Worm (Caenorhabditis elegans): Measurements from ENCODE around the gene idpc-1.
A peak's percentile ranks its signal among the peaks of the same experiment; 100 is the strongest.

Gene idpc-1

DNA sequence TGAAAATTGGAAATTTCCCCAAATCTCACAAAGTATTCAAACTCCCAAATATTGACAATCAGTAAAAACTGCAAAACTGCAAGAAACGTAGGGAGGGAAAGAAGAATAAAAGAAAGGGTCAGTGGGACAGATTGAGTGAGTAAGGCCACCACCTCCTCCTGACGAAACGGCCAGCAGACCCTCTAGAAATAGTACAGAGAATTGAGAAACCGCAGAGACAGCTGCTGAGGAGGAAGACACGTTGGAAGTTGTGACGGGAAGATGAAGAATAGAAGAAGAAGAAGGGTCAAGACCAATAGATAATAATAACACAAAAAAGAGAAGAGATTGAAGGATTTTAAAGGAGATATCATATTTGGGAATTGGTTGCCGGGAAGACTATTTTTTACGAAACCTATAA, 46.5 kb upstream of the idpc-1 start (continued):
- TF ChIP-seq daf-8 (GFP tag; IDR thresholded peaks at IDR 0.05): no peak
- no peak for TF ChIP-seq arid-1 (GFP tag; conservative IDR thresholded peaks at IDR 0.05)
- peak; percentile 28 for TF ChIP-seq mep-1 (tag; optimal IDR thresholded peaks at IDR 0.05)
- TF ChIP-seq dpl-1 (GFP tag; optimal IDR thresholded peaks at IDR 0.05): no peak
- no peak for TF ChIP-seq rbr-2 (tag; optimal IDR thresholded peaks at IDR 0.05)
- no peak for TF ChIP-seq nhr-111 (GFP tag; optimal IDR thresholded peaks at IDR 0.05)
- peak in 1 of 2 experiments; percentile 23 for TF ChIP-seq lsy-2 (tag; optimal IDR thresholded peaks at IDR 0.05)
- no peak for TF ChIP-seq nhr-11 (tag; optimal IDR thresholded peaks at IDR 0.05)
- no peak for TF ChIP-seq mxl-2 (GFP tag; conservative IDR thresholded peaks at IDR 0.05)
- no peak for TF ChIP-seq T26A8.4 (GFP tag; IDR thresholded peaks at IDR 0.05)
- no peak for TF ChIP-seq set-16 (GFP tag; IDR thresholded peaks at IDR 0.05)
- TF ChIP-seq D1046.2 (GFP tag; IDR thresholded peaks at IDR 0.05): no peak
- no peak for TF ChIP-seq ces-1 (GFP tag; optimal IDR thresholded peaks at IDR 0.05)
- TF ChIP-seq nhr-28 (tag; optimal IDR thresholded peaks at IDR 0.05): peak; percentile 21
- TF ChIP-seq ceh-28 (tag; optimal IDR thresholded peaks at IDR 0.05): no peak
- no peak for TF ChIP-seq nhr-25 (tag; optimal IDR thresholded peaks at IDR 0.05; ENCODE audit: borderline replicate concordance, insufficient read depth)
- no peak for TF ChIP-seq lin-29 (GFP tag; IDR thresholded peaks at IDR 0.05)
- TF ChIP-seq F44E2.7 (GFP tag; IDR thresholded peaks at IDR 0.05): no peak
- no peak for TF ChIP-seq nhr-76 (tag; optimal IDR thresholded peaks at IDR 0.05)
- TF ChIP-seq dve-1 (tag; optimal IDR thresholded peaks at IDR 0.05; ENCODE audit: insufficient read depth): no peak
- TF ChIP-seq fkh-10 (GFP tag; optimal IDR thresholded peaks at IDR 0.05): peak; percentile 31
- peak; percentile 33 for TF ChIP-seq hlh-30 (tag; optimal IDR thresholded peaks at IDR 0.05; ENCODE audit: insufficient read depth)
- no peak for TF ChIP-seq madf-9 (GFP tag; conservative IDR thresholded peaks at IDR 0.05)
- no peak for TF ChIP-seq ceh-20 (GFP tag; IDR thresholded peaks at IDR 0.05)
- peak; percentile 88 for TF ChIP-seq mxl-3 (GFP tag; optimal IDR thresholded peaks at IDR 0.05)
- no peak for TF ChIP-seq nhr-48 (tag; optimal IDR thresholded peaks at IDR 0.05)
- TF ChIP-seq zag-1 (tag; optimal IDR thresholded peaks at IDR 0.05): no peak
- TF ChIP-seq zfp-2 (tag; optimal IDR thresholded peaks at IDR 0.05): no peak
- TF ChIP-seq madf-5 (GFP tag; IDR thresholded peaks at IDR 0.05): no peak
- no peak for TF ChIP-seq Y5F2A.4 (GFP tag; optimal IDR thresholded peaks at IDR 0.05)

- TF ChIP-seq unc-62 (GFP tag; optimal IDR thresholded peaks at IDR 0.05 in 1 of 2) (peak in 1 of 2 experiments; percentile 4), unc-62 (tag; optimal IDR thresholded peaks at IDR 0.05) (no peak), lim-7 (GFP tag; IDR thresholded peaks at IDR 0.05) (no peak)
Observed at ce11 chrIII:11381922-11382321, 45.1 kb upstream of the idpc-1 start, which contains the start of gene subs-4. Gene subs-4 (plus strand): TSS chrIII:11382222.

DNA sequence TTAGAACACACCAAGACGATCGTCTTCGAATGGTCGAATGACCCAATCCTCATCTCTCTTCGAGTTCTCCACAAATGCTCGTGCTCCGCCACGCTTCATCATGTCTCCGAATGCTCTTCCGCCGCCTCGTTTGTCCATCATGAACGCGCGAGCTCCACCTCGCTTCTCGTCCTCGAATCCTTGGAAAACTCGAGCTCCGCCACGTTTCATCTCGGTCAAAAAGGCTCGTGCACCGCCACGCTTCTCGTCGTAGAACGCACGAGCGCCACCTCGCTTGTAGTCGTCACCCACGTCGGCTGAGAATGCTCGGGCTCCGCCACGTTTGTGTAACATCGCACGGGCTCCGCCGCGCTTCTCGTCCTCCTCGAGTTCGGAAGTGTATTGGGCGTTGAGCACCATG, 37.6 kb upstream of the idpc-1 start:
- TF ChIP-seq rbr-2 (tag; optimal IDR thresholded peaks at IDR 0.05): no peak
- 0 out of 2 replicates have a peak, but pooled peaks have one; percentile 9 for TF ChIP-seq lim-7 (GFP tag; IDR thresholded peaks at IDR 0.05)
- peak; percentile 88 for TF ChIP-seq set-16 (GFP tag; IDR thresholded peaks at IDR 0.05)
- TF ChIP-seq unc-130 (GFP tag; optimal IDR thresholded peaks at IDR 0.05): no peak
- 0 out of 2 replicates have a peak, but pooled peaks have one; percentile 27 for TF ChIP-seq egl-43 (GFP tag; IDR thresholded peaks at IDR 0.05)
- TF ChIP-seq ZK337.2 (GFP tag; IDR thresholded peaks at IDR 0.05): 0 out of 2 replicates have a peak, but pooled peaks have one; percentile 3
- no peak for TF ChIP-seq mep-1 (tag; optimal IDR thresholded peaks at IDR 0.05)
- no peak for TF ChIP-seq spr-3 (GFP tag; optimal IDR thresholded peaks at IDR 0.05)
- TF ChIP-seq jun-1 (tag; optimal IDR thresholded peaks at IDR 0.05): no peak
- no peak for TF ChIP-seq lin-38 (GFP tag; IDR thresholded peaks at IDR 0.05)
- TF ChIP-seq hif-1 (tag; optimal IDR thresholded peaks at IDR 0.05): no peak
- TF ChIP-seq ceh-20 (GFP tag; IDR thresholded peaks at IDR 0.05): 0 out of 2 replicates have a peak, but pooled peaks have one; percentile 12
- TF ChIP-seq snpc-1.2 (GFP tag; IDR thresholded peaks at IDR 0.05): no peak
- TF ChIP-seq D1046.2 (GFP tag; IDR thresholded peaks at IDR 0.05): 0 out of 2 replicates have a peak, but pooled peaks have one; percentile 26
- TF ChIP-seq unc-62 (GFP tag; optimal IDR thresholded peaks at IDR 0.05 in 1 of 2): no peak
- no peak for TF ChIP-seq unc-62 (tag; optimal IDR thresholded peaks at IDR 0.05)
- 0 out of 2 replicates have a peak, but pooled peaks have one; percentile 10 for TF ChIP-seq hmg-1.1 (GFP tag; IDR thresholded peaks at IDR 0.05)
